Worm (Caenorhabditis elegans) whole organism, late embryonic: ENCODE data around the gene F09G8.5.

Experiments
- C08G9.2 ChIP-seq: sonication (generic microtip); optimal IDR thresholded peaks from 2 replicates; lab custom pipeline; 2016; ENCODE audit warnings: mild to moderate bottlenecking, missing genetic modification characterization, moderate library complexity, missing compliant biosample characterization
- K02D7.2 ChIP-seq: sonication (generic microtip); optimal IDR thresholded peaks from 2 replicates; lab custom pipeline; 2017; ENCODE audit warnings: mild to moderate bottlenecking, missing genetic modification characterization, missing compliant biosample characterization
- ama-1 ChIP-seq: fragments of 150-350 bp; optimal IDR thresholded peaks from 2 replicates; lab custom pipeline; 2014
- ceh-18 ChIP-seq: sonication (generic microtip); optimal IDR thresholded peaks from 2 replicates; lab custom pipeline; 2016; ENCODE audit warnings: missing genetic modification characterization, missing compliant biosample characterization
- ceh-30 ChIP-seq: fragments of 150-350 bp; optimal IDR thresholded peaks from 2 replicates; lab custom pipeline; 2014; ENCODE audit warnings: missing biosample characterization, missing genetic modification characterization
- ceh-45 ChIP-seq: fragments of 200-800 bp; sonication (Bioruptor generic); IDR thresholded peaks from 2 replicates; pipeline ENCODE4 v1.3.6; 2022; ENCODE audit warnings: missing genetic modification reagents, missing genetic modification characterization, missing compliant biosample characterization
- ceh-9 ChIP-seq: sonication (generic microtip); optimal IDR thresholded peaks from 2 replicates; lab custom pipeline; 2016; ENCODE audit warnings: mild to moderate bottlenecking, missing genetic modification characterization, inconsistent platforms, missing compliant biosample characterization
- dmd-4 ChIP-seq: sonication (generic microtip); optimal IDR thresholded peaks from 2 replicates; lab custom pipeline; 2016; ENCODE audit warnings: borderline replicate concordance, missing genetic modification characterization, missing compliant biosample characterization
- elt-2 ChIP-seq: sonication (generic microtip); optimal IDR thresholded peaks from 2 replicates; lab custom pipeline; 2016; ENCODE audit warnings: missing genetic modification reagents, missing genetic modification characterization, missing compliant biosample characterization
- fax-1 ChIP-seq: sonication (generic microtip); optimal IDR thresholded peaks from 2 replicates; lab custom pipeline; 2016; ENCODE audit warnings: missing genotype, missing genetic modification characterization, missing compliant biosample characterization
- fkh-10 ChIP-seq: fragments of 150-350 bp; optimal IDR thresholded peaks from 2 replicates; lab custom pipeline; 2014; ENCODE audit warnings: missing biosample characterization, missing genetic modification reagents, missing genetic modification characterization
- fkh-6 ChIP-seq: sonication (generic microtip); optimal IDR thresholded peaks from 2 replicates; lab custom pipeline; 2016; ENCODE audit warnings: missing genetic modification characterization, missing compliant biosample characterization
- gmeb-2 ChIP-seq: sonication (generic microtip); optimal IDR thresholded peaks from 2 replicates; lab custom pipeline; 2016; ENCODE audit warnings: missing genetic modification characterization, inconsistent platforms, missing compliant biosample characterization
- hlh-30 ChIP-seq: sonication (generic microtip); optimal IDR thresholded peaks from 2 replicates; lab custom pipeline; 2017; ENCODE audit warnings: antibody characterized with exemption, missing genetic modification characterization, missing compliant biosample characterization; ENCODE audit not compliant: insufficient read depth
- hlh-8 ChIP-seq: sonication (generic microtip); optimal IDR thresholded peaks from 2 replicates; lab custom pipeline; 2016; ENCODE audit warnings: missing genotype, missing genetic modification characterization, missing compliant biosample characterization
- lim-6 ChIP-seq: sonication (generic microtip); optimal IDR thresholded peaks from 2 replicates; lab custom pipeline; 2016; ENCODE audit warnings: missing genetic modification characterization, missing compliant biosample characterization
- lin-11 ChIP-seq: fragments of 200-800 bp; sonication (Bioruptor generic); optimal IDR thresholded peaks from 2 replicates; lab custom pipeline; 2018; ENCODE audit warnings: mild to moderate bottlenecking, missing genetic modification characterization, missing compliant biosample characterization
- madf-2 ChIP-seq: sonication (generic microtip); optimal IDR thresholded peaks from 2 replicates; lab custom pipeline; 2017; ENCODE audit warnings: missing genetic modification characterization, missing compliant biosample characterization
- mec-3 ChIP-seq: sonication (generic microtip); optimal IDR thresholded peaks from 2 replicates; lab custom pipeline; 2016; ENCODE audit warnings: borderline replicate concordance, missing genetic modification characterization, missing compliant biosample characterization
- nhr-11 ChIP-seq: fragments of 150-350 bp; optimal IDR thresholded peaks from 2 replicates; lab custom pipeline; 2014; ENCODE audit warnings: missing biosample characterization, missing genetic modification characterization
- nhr-232 ChIP-seq: sonication (generic microtip); optimal IDR thresholded peaks from 2 replicates; lab custom pipeline; 2016; ENCODE audit warnings: missing genetic modification characterization, missing compliant biosample characterization
- odd-2 ChIP-seq: sonication (generic microtip); optimal IDR thresholded peaks from 2 replicates; lab custom pipeline; 2017; ENCODE audit warnings: antibody characterized with exemption, mild to moderate bottlenecking, missing genetic modification characterization, missing compliant biosample characterization
- pag-3 ChIP-seq: sonication (generic microtip); optimal IDR thresholded peaks from 2 replicates; lab custom pipeline; 2016; ENCODE audit warnings: missing compliant biosample characterization, missing genetic modification characterization, borderline replicate concordance
- pax-1 ChIP-seq: fragments of 150-350 bp; optimal IDR thresholded peaks from 2 replicates; lab custom pipeline; 2014; ENCODE audit warnings: missing biosample characterization, missing genetic modification characterization
- pha-2 ChIP-seq: sonication (generic microtip); optimal IDR thresholded peaks from 2 replicates; lab custom pipeline; 2017; ENCODE audit warnings: mild to moderate bottlenecking, missing genetic modification characterization, missing compliant biosample characterization
- pha-4 ChIP-seq: fragments of 150-350 bp; optimal IDR thresholded peaks from 2 replicates; lab custom pipeline; 2018; ENCODE audit warnings: missing biosample characterization, missing genetic modification reagents, missing genetic modification characterization
- pqm-1 ChIP-seq: sonication (generic microtip); optimal IDR thresholded peaks from 2 replicates; lab custom pipeline; 2016; ENCODE audit warnings: missing genetic modification characterization, missing compliant biosample characterization
- rnt-1 ChIP-seq: sonication (generic microtip); optimal IDR thresholded peaks from 2 replicates; lab custom pipeline; 2016; ENCODE audit warnings: missing genetic modification characterization, missing compliant biosample characterization
- sox-4 ChIP-seq: sonication (generic microtip); optimal IDR thresholded peaks from 2 replicates; lab custom pipeline; 2017; ENCODE audit warnings: mild to moderate bottlenecking, missing genetic modification characterization, inconsistent platforms, missing compliant biosample characterization
- syd-9 ChIP-seq: sonication (generic microtip); optimal IDR thresholded peaks from 2 replicates; lab custom pipeline; 2016; ENCODE audit warnings: mild to moderate bottlenecking, missing genetic modification characterization, moderate library complexity, missing compliant biosample characterization
- unc-42 ChIP-seq: sonication (generic microtip); optimal IDR thresholded peaks from 2 replicates; lab custom pipeline; 2016; ENCODE audit warnings: missing genotype, missing genetic modification characterization, missing compliant biosample characterization
- zip-5 ChIP-seq: sonication (generic microtip); optimal IDR thresholded peaks from 2 replicates; lab custom pipeline; 2016; ENCODE audit warnings: missing genetic modification characterization, missing compliant biosample characterization
- ztf-16 ChIP-seq: sonication (generic microtip); optimal IDR thresholded peaks from 2 replicates; lab custom pipeline; 2017; ENCODE audit warnings: missing genetic modification characterization, missing compliant biosample characterization

F09G8.5 gene

DNA sequence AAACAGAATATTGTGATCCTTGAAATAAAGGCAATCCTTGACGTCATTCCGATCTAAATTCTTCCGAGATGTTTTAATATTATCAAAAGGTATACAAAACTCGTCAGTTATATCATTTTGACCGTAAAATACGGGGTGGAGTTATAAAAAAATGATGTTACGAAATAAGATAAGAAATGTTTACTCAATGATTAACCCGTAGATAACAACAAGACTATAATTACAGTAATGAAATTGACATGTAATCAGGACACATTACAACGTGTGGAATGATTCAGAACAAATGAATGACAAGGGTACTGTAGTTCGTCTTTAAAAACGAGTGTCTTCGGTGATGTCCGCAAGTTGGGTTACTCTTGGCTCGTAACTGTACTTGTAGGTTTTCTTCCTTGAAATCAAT is 16.9 kb upstream of the F09G8.5 start, which contains the start of gene tsp-2:
Gene tsp-2, minus strand, starts transcription at position 109 of the 400 bp plus-strand sequence.
- TF ChIP-seq unc-42 (tag; lab: Kevin White, UChicago), result no peak
- TF ChIP-seq elt-2 (tag; lab: Kevin White, UChicago), result peak; percentile 71

DNA sequence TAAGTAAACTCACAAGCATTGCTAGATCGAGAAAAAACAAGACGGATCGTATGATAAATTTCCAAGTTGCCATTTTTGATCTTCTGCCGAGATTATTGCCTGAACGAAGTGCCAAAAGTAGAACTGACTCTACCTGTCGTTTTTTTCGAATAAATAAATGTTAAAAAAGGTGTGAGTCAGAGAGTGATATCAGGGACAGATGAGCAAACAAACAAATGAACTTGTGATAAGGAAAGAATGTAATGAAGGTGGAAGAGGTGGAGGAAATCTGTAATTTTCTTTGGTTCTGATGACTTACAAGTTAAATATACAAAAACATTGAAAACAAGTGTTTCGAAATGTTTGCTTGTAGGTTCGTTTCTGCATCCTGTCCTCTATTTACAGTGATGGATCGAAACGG is 15.4 kb upstream of the F09G8.5 start, which contains the start of gene tsp-1:
Gene tsp-1, minus strand, starts transcription at position 99 of the 400 bp plus-strand sequence.
- TF ChIP-seq pag-3 (tag; lab: Kevin White, UChicago), result no peak
- TF ChIP-seq elt-2 (tag; lab: Kevin White, UChicago), result peak; percentile 24

DNA sequence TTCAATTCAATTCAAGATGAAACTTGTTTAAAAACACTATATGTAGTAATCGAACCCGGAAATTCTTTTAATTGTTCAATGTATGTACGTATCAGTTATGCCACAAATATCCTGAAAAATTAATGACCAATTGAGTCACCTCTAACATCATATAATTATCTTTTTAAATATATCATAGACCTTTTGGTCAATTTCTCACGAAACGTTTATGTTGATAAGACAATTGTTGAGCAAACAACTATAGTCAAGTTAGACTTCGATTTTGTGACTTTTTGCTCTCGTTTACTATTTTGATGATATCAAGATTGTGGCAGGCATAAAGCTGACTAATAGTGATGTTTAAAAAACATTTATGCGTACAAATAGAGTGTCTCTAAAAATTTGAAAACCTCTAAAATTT is 14.5 kb upstream of the F09G8.5 start:
- TF ChIP-seq nhr-232, result no peak
- peak; percentile 24 for TF ChIP-seq elt-2 (tag; lab: Kevin White, UChicago)
- TF ChIP-seq, all 69 proteins: peak for 1

DNA sequence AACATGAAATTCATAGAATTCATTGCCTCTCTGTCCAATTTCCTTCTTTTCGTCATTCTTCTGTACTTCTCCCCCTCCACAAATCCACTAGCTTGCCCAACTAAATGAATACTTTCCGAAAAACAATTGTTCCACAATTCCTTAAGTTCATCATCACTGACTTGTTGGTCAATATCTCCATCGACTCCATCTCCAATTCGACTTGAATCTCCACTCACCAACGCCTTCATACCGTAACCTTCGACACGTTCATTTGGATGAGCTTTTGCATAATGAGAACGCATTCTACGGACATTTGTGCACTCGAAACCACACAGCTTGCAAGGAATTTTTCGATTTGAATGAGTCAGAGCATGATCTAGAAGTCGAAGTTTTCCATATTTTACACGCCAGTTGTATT is 13.8 kb upstream of the F09G8.5 start:
- TF ChIP-seq nhr-11 (tag; lab: Kevin White, UChicago), result no peak
- TF ChIP-seq zip-5 (tag; lab: Kevin White, UChicago), result no peak
- TF ChIP-seq fkh-6, result no peak
- no peak for TF ChIP-seq ceh-9 (tag; lab: Kevin White, UChicago)
- no peak for TF ChIP-seq pha-2 (tag; lab: Kevin White, UChicago)
- no peak for TF ChIP-seq pax-1 (tag; lab: Kevin White, UChicago)
- no peak for TF ChIP-seq lin-11 (tag; lab: Kevin White, UChicago)
- TF ChIP-seq odd-2 (tag; lab: Kevin White, UChicago), result no peak
- TF ChIP-seq fax-1 (tag; lab: Kevin White, UChicago), result no peak
- TF ChIP-seq pag-3 (tag; lab: Kevin White, UChicago), result no peak
- TF ChIP-seq gmeb-2 (tag; lab: Kevin White, UChicago), result no peak
- no peak for TF ChIP-seq ceh-45
- TF ChIP-seq nhr-232, result no peak
- no peak for TF ChIP-seq fkh-10
- no peak for TF ChIP-seq pqm-1
- TF ChIP-seq lim-6 (tag; lab: Kevin White, UChicago), result no peak

DNA sequence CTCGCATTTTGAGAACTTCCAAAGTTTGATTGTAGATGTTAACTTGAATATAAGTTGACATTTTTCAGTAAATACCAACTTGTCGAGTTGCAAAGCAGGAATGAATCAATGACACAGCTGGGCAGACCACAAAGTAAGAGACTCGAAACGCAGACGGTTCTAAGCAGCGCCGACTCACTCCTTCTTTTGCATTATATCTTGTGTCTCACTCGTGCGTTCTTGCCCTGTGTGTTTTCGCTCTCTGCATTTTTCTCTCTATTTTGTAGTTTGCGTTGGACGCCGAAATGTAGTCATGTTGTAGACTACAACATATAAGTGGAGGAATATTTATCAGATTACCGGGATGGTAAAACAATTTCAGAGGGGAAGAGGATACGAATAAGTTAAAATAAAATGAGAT is 12.0 kb upstream of the F09G8.5 start, which contains the start of gene C02F5.12:
Gene C02F5.12, minus strand, starts transcription at position 221 of the 400 bp plus-strand sequence.
- TF ChIP-seq ceh-9 (tag; lab: Kevin White, UChicago) (no peak), pha-4 (tag; lab: Kevin White, UChicago) (no peak), ceh-30 (tag; lab: Kevin White, UChicago) (peak; percentile 100), nhr-232 (peak; percentile 7), sox-4 (tag; lab: Kevin White, UChicago) (no peak), dmd-4 (tag; lab: Kevin White, UChicago) (no peak), hlh-30 (tag; lab: Kevin White, UChicago) (peak; percentile 31), ama-1 (no peak), K02D7.2 (no peak), ztf-16 (tag; lab: Kevin White, UChicago) (no peak)

DNA sequence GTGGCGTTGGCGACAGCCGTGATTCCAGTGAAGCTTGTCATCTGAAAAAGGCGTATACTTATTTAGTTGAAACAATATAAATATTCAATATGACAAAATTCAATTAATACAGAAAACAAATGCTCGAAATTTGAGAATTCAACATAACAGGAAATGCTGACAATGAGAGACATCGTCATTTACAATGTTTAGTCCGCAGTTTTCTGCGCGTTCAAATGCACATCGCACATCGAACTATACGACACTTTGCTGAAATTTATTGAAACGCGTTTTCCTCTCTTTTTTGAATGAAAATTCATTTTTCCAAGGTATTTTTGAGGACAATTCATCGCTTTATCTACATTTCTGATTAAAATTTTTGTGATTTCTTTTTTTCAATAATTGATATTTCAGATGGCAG is 10.7 kb upstream of the F09G8.5 start, which contains the start of the genes pbs-6 and cids-1:
Gene pbs-6, minus strand, starts transcription at position 41 of the 400 bp plus-strand sequence.
Gene cids-1, plus strand, starts transcription at position 394 of the 400 bp plus-strand sequence.
- TF ChIP-seq syd-9 (tag; lab: Kevin White, UChicago), result no peak
- TF ChIP-seq rnt-1, result no peak
- no peak for TF ChIP-seq ceh-18 (tag; lab: Kevin White, UChicago)
- TF ChIP-seq hlh-8 (tag; lab: Kevin White, UChicago), result no peak
- no peak for TF ChIP-seq mec-3
- TF ChIP-seq madf-2 (tag; lab: Kevin White, UChicago), result no peak
- TF ChIP-seq hlh-30 (tag; lab: Kevin White, UChicago), result no peak
- no peak for TF ChIP-seq C08G9.2 (tag; lab: Kevin White, UChicago)
